Worm (Caenorhabditis elegans): ENCODE results near the gene cest-1.2.

Gene cest-1.2

ce11 chrV:14150966-14151365, 9.7 kb downstream of the cest-1.2 start:
- TF ChIP-seq elt-3 (tag; optimal IDR thresholded peaks at IDR 0.05) (no peak), lin-14 (GFP tag; optimal IDR thresholded peaks at IDR 0.05) (peak; percentile 66), blmp-1 (tag; optimal IDR thresholded peaks at IDR 0.05) (peak; percentile 29), C16A3.4 (tag; optimal IDR thresholded peaks at IDR 0.05) (no peak), nhr-85 (tag) (peak; percentile 53), nhr-84 (tag; optimal IDR thresholded peaks at IDR 0.05) (no peak), mep-1 (tag; optimal IDR thresholded peaks at IDR 0.05) (peak; percentile 27)

DNA sequence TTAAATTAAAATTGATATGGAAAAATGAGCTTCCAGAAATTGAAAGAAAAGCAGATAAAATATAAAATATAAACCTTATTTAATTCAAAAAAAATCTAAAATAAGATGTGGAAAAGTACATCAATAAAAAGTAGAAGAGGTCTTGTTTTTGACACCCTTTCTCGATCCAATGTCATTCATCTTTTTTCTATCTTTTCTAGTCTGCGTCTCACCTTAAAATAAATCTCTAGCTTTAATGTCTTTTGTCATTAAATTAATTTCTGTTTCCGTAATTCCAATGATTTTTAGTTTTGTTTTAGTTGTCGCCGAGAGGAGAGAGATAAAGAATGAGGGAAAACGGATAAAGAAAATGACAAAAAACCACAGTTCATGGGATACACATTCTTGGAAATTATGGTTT, 11.5 kb downstream of the cest-1.2 start:
- TF ChIP-seq mep-1 (tag; optimal IDR thresholded peaks at IDR 0.05) = peak; percentile 21
- no peak for TF ChIP-seq C16A3.4 (tag; optimal IDR thresholded peaks at IDR 0.05)
- peak; percentile 28 for TF ChIP-seq nhr-71 (tag; optimal IDR thresholded peaks at IDR 0.05)
- no peak for TF ChIP-seq ets-5 (GFP tag; IDR thresholded peaks at IDR 0.05)
- peak; percentile 41 for TF ChIP-seq blmp-1 (tag; optimal IDR thresholded peaks at IDR 0.05)
- peak; percentile 85 for TF ChIP-seq nhr-85 (tag)
- no peak for TF ChIP-seq efl-1 (optimal IDR thresholded peaks at IDR 0.05)
- TF ChIP-seq efl-1 (GFP tag; optimal IDR thresholded peaks at IDR 0.05 in 1 of 2) = peak in 1 of 2 experiments; percentile 73
- peak; percentile 76 for TF ChIP-seq lin-14 (GFP tag; optimal IDR thresholded peaks at IDR 0.05)
- TF ChIP-seq lsy-2 (tag; optimal IDR thresholded peaks at IDR 0.05) = peak in 1 of 2 experiments; percentile 34
- TF ChIP-seq snu-23 (GFP tag; optimal IDR thresholded peaks at IDR 0.05) = peak; percentile 27
- TF ChIP-seq elt-3 (tag; optimal IDR thresholded peaks at IDR 0.05) = peak in 1 of 6 experiments; percentile 32
- TF ChIP-seq swsn-7 (tag; optimal IDR thresholded peaks at IDR 0.05) = no peak

DNA sequence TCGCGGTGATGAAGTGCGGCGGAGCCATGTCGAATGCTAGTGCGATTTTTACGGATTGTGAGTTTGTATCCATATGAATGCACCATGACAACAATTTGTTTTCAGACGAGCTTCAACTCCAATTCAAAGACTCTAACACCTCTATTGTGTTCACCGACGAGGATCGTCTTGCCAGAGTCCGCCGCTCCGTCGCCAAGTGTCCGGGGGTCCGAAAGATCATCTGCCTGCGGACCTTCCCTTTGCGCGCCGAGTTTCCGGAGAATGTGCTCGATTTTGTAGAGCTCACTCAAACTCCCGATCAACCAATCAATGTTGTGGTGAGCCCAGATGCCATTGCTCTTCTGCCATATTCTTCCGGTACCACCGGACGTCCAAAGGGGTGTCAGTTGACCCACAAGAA, 13.5 kb downstream of the cest-1.2 start:
- TF ChIP-seq aly-2 (tag; optimal IDR thresholded peaks at IDR 0.05) (no peak), elt-3 (tag; optimal IDR thresholded peaks at IDR 0.05) (no peak), unc-86 (tag; optimal IDR thresholded peaks at IDR 0.05) (no peak), blmp-1 (tag; optimal IDR thresholded peaks at IDR 0.05) (no peak), nhr-28 (tag; optimal IDR thresholded peaks at IDR 0.05) (no peak)

ce11 chrV:14146199-14146598, 14.5 kb downstream of the cest-1.2 start, which contains the start of gene acs-10:
Gene acs-10 (plus strand): TSS chrV:14146499.
- TF ChIP-seq vab-15 (tag; optimal IDR thresholded peaks at IDR 0.05) (no peak), lin-14 (GFP tag; optimal IDR thresholded peaks at IDR 0.05) (no peak), tlp-1 (tag; optimal IDR thresholded peaks at IDR 0.05) (no peak), lin-13 (GFP tag; optimal IDR thresholded peaks at IDR 0.05) (no peak), efl-3 (GFP tag; optimal IDR thresholded peaks at IDR 0.05) (no peak), zip-4 (GFP tag; optimal IDR thresholded peaks at IDR 0.05) (no peak), lin-15B (tag; optimal IDR thresholded peaks at IDR 0.05) (no peak), C16A3.4 (tag; optimal IDR thresholded peaks at IDR 0.05) (no peak), unc-62 (GFP tag; optimal IDR thresholded peaks at IDR 0.05) (no peak), zag-1 (tag; optimal IDR thresholded peaks at IDR 0.05) (no peak)

- TF ChIP-seq dpl-1 (GFP tag; optimal IDR thresholded peaks at IDR 0.05) (no peak), zag-1 (tag; optimal IDR thresholded peaks at IDR 0.05) (no peak), unc-130 (tag; optimal IDR thresholded peaks at IDR 0.05) (no peak), lsy-2 (tag; optimal IDR thresholded peaks at IDR 0.05) (no peak), grh-1 (GFP tag; IDR thresholded peaks at IDR 0.05) (no peak), lin-15B (tag; optimal IDR thresholded peaks at IDR 0.05) (no peak), skn-1 (tag; optimal IDR thresholded peaks at IDR 0.05) (no peak), unc-98 (GFP tag; IDR thresholded peaks at IDR 0.05) (no peak), hlh-4 (tag; optimal IDR thresholded peaks at IDR 0.05) (no peak)
Observed at ce11 chrV:14145267-14145666, 15.4 kb downstream of the cest-1.2 start, which contains the start of gene par-1. Gene par-1 (minus strand): TSS chrV:14145367.

DNA sequence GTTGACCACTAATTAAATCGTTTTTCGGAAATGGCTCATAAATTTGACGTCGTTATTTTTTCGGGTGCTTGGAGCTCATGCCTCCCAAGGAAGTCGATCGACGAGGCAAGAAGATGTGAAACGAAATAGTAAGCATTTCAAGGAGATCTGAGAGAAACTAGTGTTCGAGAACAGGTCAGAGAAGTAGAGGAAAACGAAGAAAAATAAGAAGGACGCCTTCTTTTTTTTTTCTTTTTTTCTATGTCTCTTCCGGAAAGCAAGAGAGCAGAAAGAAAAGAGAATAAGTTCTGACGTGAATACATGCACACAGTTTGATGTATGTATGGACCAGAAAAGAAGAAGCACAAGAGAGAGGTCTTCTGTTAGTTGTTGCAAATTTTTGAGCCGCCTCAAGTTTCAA, 17.0 kb downstream of the cest-1.2 start:
- no peak for TF ChIP-seq nhr-11 (tag; optimal IDR thresholded peaks at IDR 0.05)
- TF ChIP-seq blmp-1 (tag; optimal IDR thresholded peaks at IDR 0.05) = no peak
- TF ChIP-seq C16A3.4 (tag; optimal IDR thresholded peaks at IDR 0.05) = no peak
- TF ChIP-seq hlh-17 (GFP tag; optimal IDR thresholded peaks at IDR 0.05; ENCODE audit: borderline replicate concordance) = no peak
- no peak for TF ChIP-seq snu-23 (GFP tag; optimal IDR thresholded peaks at IDR 0.05)
- no peak for TF ChIP-seq Y116A8C.19 (tag; optimal IDR thresholded peaks at IDR 0.05; ENCODE audit: borderline replicate concordance)
- TF ChIP-seq lin-15B (tag; optimal IDR thresholded peaks at IDR 0.05) = no peak
- no peak for TF ChIP-seq irx-1 (tag; optimal IDR thresholded peaks at IDR 0.05)
- no peak for TF ChIP-seq fkh-4 (tag; optimal IDR thresholded peaks at IDR 0.05; ENCODE audit: borderline replicate concordance)
- TF ChIP-seq nhr-71 (tag; optimal IDR thresholded peaks at IDR 0.05) = peak; percentile 53
- peak; percentile 58 for TF ChIP-seq fkh-10 (GFP tag; optimal IDR thresholded peaks at IDR 0.05)
- peak; percentile 23 for TF ChIP-seq mep-1 (tag; optimal IDR thresholded peaks at IDR 0.05)
- TF ChIP-seq ceh-63 (GFP tag; optimal IDR thresholded peaks at IDR 0.05) = no peak
- TF ChIP-seq lin-39 (tag; optimal IDR thresholded peaks at IDR 0.05) = no peak
- TF ChIP-seq skn-1 (tag; optimal IDR thresholded peaks at IDR 0.05) = no peak
- TF ChIP-seq ztf-11 (tag; optimal IDR thresholded peaks at IDR 0.05) = no peak
- peak; percentile 34 for TF ChIP-seq tbx-2 (tag; optimal IDR thresholded peaks at IDR 0.05)
- peak in 1 of 2 experiments; percentile 34 for TF ChIP-seq lin-35 (GFP tag; optimal IDR thresholded peaks at IDR 0.05)
- TF ChIP-seq dsc-1 (tag; optimal IDR thresholded peaks at IDR 0.05) = peak; percentile 12

All from whole organism, L1 larva.